Fruit fly (Drosophila melanogaster): ENCODE data around the gene CG2924.

Gene CG2924

dm6 chrX:2270557-2270930, at the start of gene CG2924:
CG2924 (minus strand) TSS chrX:2270761.
- TF ChIP-seq CG4496 (GFP tag; IDR thresholded peaks at IDR 0.05) (peak; percentile 26; the same call in 2 of the 3 replicates), Ets98B (GFP tag; IDR thresholded peaks at IDR 0.05) (peak; percentile 33), Snoo (tag; optimal IDR thresholded peaks at IDR 0.05) (no peak), CG13204 (GFP tag; optimal IDR thresholded peaks at IDR 0.05) (no peak), rn (GFP tag; IDR thresholded peaks at IDR 0.05) (peak; percentile 37; the same call in 1 of the 2 replicates), CG8159 (tag; optimal IDR thresholded peaks at IDR 0.05) (no peak), CG15710 (tag; optimal IDR thresholded peaks at IDR 0.05) (no peak)

dm6 chrX:2319783-2320182, 49.2 kb upstream of the CG2924 start:
- no peak for TF ChIP-seq Pif1B (GFP tag; optimal IDR thresholded peaks at IDR 0.05)
- peak; percentile 26 for TF ChIP-seq CG13204 (GFP tag; optimal IDR thresholded peaks at IDR 0.05)

dm6 chrX:2318369-2318768, 47.8 kb upstream of the CG2924 start:
- TF ChIP-seq CG9948 (tag; optimal IDR thresholded peaks at IDR 0.05): peak; percentile 48
- TF ChIP-seq CG8301 (tag; optimal IDR thresholded peaks at IDR 0.05): peak; percentile 32
- peak; percentile 43 for TF ChIP-seq CG14655 (GFP tag; optimal IDR thresholded peaks at IDR 0.05)
- TF ChIP-seq CG15710 (tag; optimal IDR thresholded peaks at IDR 0.05): peak; percentile 49
- no peak for TF ChIP-seq EcR (GFP tag; optimal IDR thresholded peaks at IDR 0.05)
- TF ChIP-seq CG34367 (tag; optimal IDR thresholded peaks at IDR 0.05): peak; percentile 34
- TF ChIP-seq CG32121 (GFP tag; IDR thresholded peaks at IDR 0.05): peak; percentile 61
- TF ChIP-seq CG17806 (tag; optimal IDR thresholded peaks at IDR 0.05): peak; percentile 46
- TF ChIP-seq CG10348 (GFP tag; IDR thresholded peaks at IDR 0.05): no peak
- peak; percentile 57 for TF ChIP-seq Pif1B (GFP tag; optimal IDR thresholded peaks at IDR 0.05)
- TF ChIP-seq CG4496 (GFP tag; IDR thresholded peaks at IDR 0.05): peak; percentile 75
- TF ChIP-seq Pif1A (GFP tag; optimal IDR thresholded peaks at IDR 0.05): peak; percentile 81
- no peak for TF ChIP-seq CG13204 (GFP tag; optimal IDR thresholded peaks at IDR 0.05)
- TF ChIP-seq rn (GFP tag; IDR thresholded peaks at IDR 0.05): no peak
- no peak for TF ChIP-seq CG12605 (GFP tag; IDR thresholded peaks at IDR 0.05)
- TF ChIP-seq D1 (tag; optimal IDR thresholded peaks at IDR 0.05): no peak
- peak; percentile 67 for TF ChIP-seq Snoo (tag; optimal IDR thresholded peaks at IDR 0.05)
- peak; percentile 55 for TF ChIP-seq CG8159 (tag; optimal IDR thresholded peaks at IDR 0.05)
- peak; percentile 12 for TF ChIP-seq gl (tag; optimal IDR thresholded peaks at IDR 0.05)
- peak; percentile 84 for TF ChIP-seq fd96Ca (GFP tag; IDR thresholded peaks at IDR 0.05)
- TF ChIP-seq Ets98B (GFP tag; IDR thresholded peaks at IDR 0.05): peak; percentile 67

- no peak for TF ChIP-seq CG4496 (GFP tag; IDR thresholded peaks at IDR 0.05)
- TF ChIP-seq CG10348 (GFP tag; IDR thresholded peaks at IDR 0.05): no peak
- no peak for TF ChIP-seq CG17806 (tag; optimal IDR thresholded peaks at IDR 0.05)
- TF ChIP-seq EcR (GFP tag; optimal IDR thresholded peaks at IDR 0.05): peak; percentile 72
- TF ChIP-seq gl (tag; optimal IDR thresholded peaks at IDR 0.05): no peak
- TF ChIP-seq Snoo (tag; optimal IDR thresholded peaks at IDR 0.05): no peak
- TF ChIP-seq CG14655 (GFP tag; optimal IDR thresholded peaks at IDR 0.05): no peak
- TF ChIP-seq CG8159 (tag; optimal IDR thresholded peaks at IDR 0.05): no peak
- TF ChIP-seq fd96Ca (GFP tag; IDR thresholded peaks at IDR 0.05): no peak
- TF ChIP-seq CG34367 (tag; optimal IDR thresholded peaks at IDR 0.05): no peak
- no peak for TF ChIP-seq CG15710 (tag; optimal IDR thresholded peaks at IDR 0.05)
- TF ChIP-seq Ets98B (GFP tag; IDR thresholded peaks at IDR 0.05): peak; percentile 50; the same call in 1 of the 2 replicates
- peak; percentile 42 for TF ChIP-seq CG13204 (GFP tag; optimal IDR thresholded peaks at IDR 0.05)
- peak; percentile 22 for TF ChIP-seq Pif1A (GFP tag; optimal IDR thresholded peaks at IDR 0.05)
- TF ChIP-seq rn (GFP tag; IDR thresholded peaks at IDR 0.05): no peak
- no peak for TF ChIP-seq CG9948 (tag; optimal IDR thresholded peaks at IDR 0.05)
- no peak for TF ChIP-seq CG32121 (GFP tag; IDR thresholded peaks at IDR 0.05)
- no peak for TF ChIP-seq CG8301 (tag; optimal IDR thresholded peaks at IDR 0.05)
- TF ChIP-seq CG12605 (GFP tag; IDR thresholded peaks at IDR 0.05): peak; percentile 48
- no peak for TF ChIP-seq D1 (tag; optimal IDR thresholded peaks at IDR 0.05)
- TF ChIP-seq Pif1B (GFP tag; optimal IDR thresholded peaks at IDR 0.05): peak; percentile 45
Measured at dm6 chrX:2317347-2317832, 46.8 kb upstream of the CG2924 start.

- TF ChIP-seq EcR (GFP tag; optimal IDR thresholded peaks at IDR 0.05): peak; percentile 19
- TF ChIP-seq CG9948 (tag; optimal IDR thresholded peaks at IDR 0.05): no peak
- no peak for TF ChIP-seq Pif1B (GFP tag; optimal IDR thresholded peaks at IDR 0.05)
- no peak for TF ChIP-seq gl (tag; optimal IDR thresholded peaks at IDR 0.05)
- no peak for TF ChIP-seq Pif1A (GFP tag; optimal IDR thresholded peaks at IDR 0.05)
- TF ChIP-seq CG34367 (tag; optimal IDR thresholded peaks at IDR 0.05): no peak
Measured at dm6 chrX:2308403-2308965, 37.9 kb upstream of the CG2924 start.

- TF ChIP-seq D1 (tag; optimal IDR thresholded peaks at IDR 0.05) (no peak), gl (tag; optimal IDR thresholded peaks at IDR 0.05) (peak; percentile 19), rn (GFP tag; IDR thresholded peaks at IDR 0.05) (no peak), CG9948 (tag; optimal IDR thresholded peaks at IDR 0.05) (peak; percentile 11), EcR (GFP tag; optimal IDR thresholded peaks at IDR 0.05) (peak; percentile 23), CG8159 (tag; optimal IDR thresholded peaks at IDR 0.05) (peak; percentile 10), CG13204 (GFP tag; optimal IDR thresholded peaks at IDR 0.05) (peak; percentile 61), CG8301 (tag; optimal IDR thresholded peaks at IDR 0.05) (no peak)
Measured at dm6 chrX:2307564-2307963, 37.0 kb upstream of the CG2924 start.
